Fruit fly (Drosophila melanogaster): ENCODE results near the gene atms.

Gene atms

dm6 chr3R:4746189-4746771 is 3.6 kb upstream of the atms start (continued):
- no peak for TF ChIP-seq inv (GFP tag; IDR thresholded peaks at IDR 0.05; ENCODE audit: partially characterized antibody)
- no peak for TF ChIP-seq kni (GFP tag; optimal IDR thresholded peaks at IDR 0.05)
- no peak for TF ChIP-seq en (GFP tag; optimal IDR thresholded peaks at IDR 0.05)
- no peak for TF ChIP-seq insv (GFP tag; optimal IDR thresholded peaks at IDR 0.05)
- peak in 1 of 2 experiments; percentile 90 for TF ChIP-seq Pdp1 (GFP tag; optimal IDR thresholded peaks at IDR 0.05)
- no peak for TF ChIP-seq phol (tag; optimal IDR thresholded peaks at IDR 0.05)
- TF ChIP-seq CG18764 (GFP tag; optimal IDR thresholded peaks at IDR 0.05) = no peak
- TF ChIP-seq CG34422 (GFP tag; IDR thresholded peaks at IDR 0.05) = no peak
- TF ChIP-seq gsb-n (tag; optimal IDR thresholded peaks at IDR 0.05) = no peak
- TF ChIP-seq chif (GFP tag; optimal IDR thresholded peaks at IDR 0.05) = no peak
- TF ChIP-seq CG9727 (GFP tag; optimal IDR thresholded peaks at IDR 0.05) = no peak
- peak; percentile 46 for TF ChIP-seq CG18599 (GFP tag; optimal IDR thresholded peaks at IDR 0.05)
- no peak for TF ChIP-seq Rx (GFP tag; IDR thresholded peaks at IDR 0.05)
- TF ChIP-seq Max (GFP tag; optimal IDR thresholded peaks at IDR 0.05) = no peak
- no peak for TF ChIP-seq CG14965 (GFP tag; optimal IDR thresholded peaks at IDR 0.05; ENCODE audit: borderline replicate concordance)
- TF ChIP-seq CG2712 (tag; optimal IDR thresholded peaks at IDR 0.05) = no peak
- no peak for TF ChIP-seq emc (GFP tag; optimal IDR thresholded peaks at IDR 0.05)
- TF ChIP-seq CG4617 (GFP tag; optimal IDR thresholded peaks at IDR 0.05; ENCODE audit: borderline replicate concordance) = no peak
- no peak for TF ChIP-seq psq (GFP tag; optimal IDR thresholded peaks at IDR 0.05)
- no peak for TF ChIP-seq CG7928 (GFP tag; optimal IDR thresholded peaks at IDR 0.05)
- no peak for TF ChIP-seq NC2α (GFP tag; optimal IDR thresholded peaks at IDR 0.05)
- no peak for TF ChIP-seq nerfin-1 (tag; optimal IDR thresholded peaks at IDR 0.05)
- no peak for TF ChIP-seq ssp (GFP tag; IDR thresholded peaks at IDR 0.05)
- TF ChIP-seq CG8924 (tag; optimal IDR thresholded peaks at IDR 0.05) = no peak
- no peak for TF ChIP-seq Hsf (GFP tag; optimal IDR thresholded peaks at IDR 0.05)
- TF ChIP-seq hbn (GFP tag; IDR thresholded peaks at IDR 0.05; ENCODE audit: partially characterized antibody) = no peak
- TF ChIP-seq Atf6 (GFP tag; IDR thresholded peaks at IDR 0.05) = no peak
- no peak for TF ChIP-seq gcm2 (GFP tag; optimal IDR thresholded peaks at IDR 0.05)
- TF ChIP-seq Deaf1 (tag; optimal IDR thresholded peaks at IDR 0.05) = peak; percentile 72
- TF ChIP-seq kay (GFP tag; optimal IDR thresholded peaks at IDR 0.05) = no peak
- TF ChIP-seq CG2889 (GFP tag; IDR thresholded peaks at IDR 0.05) = no peak
- no peak for TF ChIP-seq CG6689 (GFP tag; IDR thresholded peaks at IDR 0.05)
- no peak for TF ChIP-seq CG18619 (GFP tag; optimal IDR thresholded peaks at IDR 0.05)
- TF ChIP-seq Side (GFP tag; optimal IDR thresholded peaks at IDR 0.05) = no peak
- no peak for TF ChIP-seq crc (GFP tag; optimal IDR thresholded peaks at IDR 0.05)
- no peak for TF ChIP-seq fu2 (GFP tag; optimal IDR thresholded peaks at IDR 0.05)
- no peak for TF ChIP-seq vfl (GFP tag; optimal IDR thresholded peaks at IDR 0.05)
- TF ChIP-seq CG7556 (GFP tag; optimal IDR thresholded peaks at IDR 0.05) = no peak
- TF ChIP-seq Trl (optimal IDR thresholded peaks at IDR 0.05) = peak; percentile 46 to 76
- TF ChIP-seq Trl (GFP tag; optimal IDR thresholded peaks at IDR 0.05) = no peak
- no peak for TF ChIP-seq org-1 (GFP tag; optimal IDR thresholded peaks at IDR 0.05)
- TF ChIP-seq Fer1 (GFP tag; optimal IDR thresholded peaks at IDR 0.05) = peak; percentile 11
- peak; percentile 60 for TF ChIP-seq sens (GFP tag)
- no peak for TF ChIP-seq slou (GFP tag; optimal IDR thresholded peaks at IDR 0.05)
- no peak for TF ChIP-seq ftz-f1 (GFP tag; optimal IDR thresholded peaks at IDR 0.05)
- no peak for TF ChIP-seq jing (GFP tag; optimal IDR thresholded peaks at IDR 0.05)
- TF ChIP-seq ind (GFP tag; optimal IDR thresholded peaks at IDR 0.05) = no peak
- no peak for TF ChIP-seq CG7271 (tag; optimal IDR thresholded peaks at IDR 0.05)
- TF ChIP-seq Hand (GFP tag; optimal IDR thresholded peaks at IDR 0.05) = peak; percentile 36
- no peak for TF ChIP-seq Oli (tag; optimal IDR thresholded peaks at IDR 0.05)
- TF ChIP-seq CG6854 (GFP tag; optimal IDR thresholded peaks at IDR 0.05) = peak; percentile 12
- TF ChIP-seq nau (GFP tag; optimal IDR thresholded peaks at IDR 0.05) = no peak
